Fruit fly (Drosophila melanogaster) whole organism, embryonic: ENCODE data around the gene CG15145.
A peak's percentile ranks its signal among the peaks of the same experiment; 100 is the strongest.

Source experiments
- Abd-B ChIP-seq: fragments of 200-800 bp; sonication (Bioruptor generic); optimal IDR thresholded peaks from 2 replicates; lab custom pipeline; 2018; ENCODE audit warnings: missing biosample characterization, mild to moderate bottlenecking, missing genetic modification characterization, moderate library complexity
- Adf1 ChIP-seq: fragments of 200-800 bp; sonication (Bioruptor generic); IDR thresholded peaks from 2 replicates; pipeline ENCODE4 v1.3.6; 2022; ENCODE audit warnings: missing biosample characterization, missing genetic modification characterization
- BEAF-32 ChIP-seq: fragments of 200-800 bp; sonication (Bioruptor generic); optimal IDR thresholded peaks from 3 replicates; lab custom pipeline; 2017; ENCODE audit warnings: missing biosample characterization, missing genetic modification characterization, mild to moderate bottlenecking, moderate library complexity, missing genetic modification reagents
- Blimp-1 ChIP-seq: fragments of 200-800 bp; sonication (Bioruptor generic); optimal IDR thresholded peaks from 3 replicates; lab custom pipeline; 2018; ENCODE audit warnings: missing biosample characterization, missing genetic modification characterization, mild to moderate bottlenecking, moderate library complexity, missing genetic modification reagents
- CG10321 ChIP-seq: fragments of 200-800 bp; sonication (Bioruptor generic); IDR thresholded peaks from 2 replicates; pipeline ENCODE4 v1.3.6; 2022; ENCODE audit warnings: missing biosample characterization, missing genetic modification characterization
- CG13123 ChIP-seq: fragments of 200-800 bp; sonication (Bioruptor generic); optimal IDR thresholded peaks from 2 replicates; lab custom pipeline; 2016; ENCODE audit warnings: missing biosample characterization, missing genetic modification characterization
- CG13287 ChIP-seq: fragments of 200-800 bp; sonication (Bioruptor generic); IDR thresholded peaks from 2 replicates; pipeline ENCODE4 v1.3.6; 2022; ENCODE audit warnings: missing biosample characterization, missing genetic modification characterization; ENCODE audit not compliant: partially characterized antibody
- CG13894 ChIP-seq: fragments of 200-800 bp; sonication (Bioruptor generic); optimal IDR thresholded peaks from 3 replicates; lab custom pipeline; 2018; ENCODE audit warnings: missing biosample characterization, mild to moderate bottlenecking, missing genetic modification characterization, moderate library complexity
- CG15601 ChIP-seq: fragments of 200-800 bp; sonication (Bioruptor generic); optimal IDR thresholded peaks from 3 replicates; lab custom pipeline; 2019; ENCODE audit warnings: missing biosample characterization, mild to moderate bottlenecking, missing genetic modification characterization, moderate library complexity
- CG1647 ChIP-seq: fragments of 200-800 bp; sonication (Bioruptor generic); optimal IDR thresholded peaks from 3 replicates; lab custom pipeline; 2016; ENCODE audit warnings: missing biosample characterization, missing genetic modification characterization
- CG17568 ChIP-seq: fragments of 200-800 bp; sonication (Bioruptor generic); optimal IDR thresholded peaks from 2 replicates; lab custom pipeline; 2018; ENCODE audit warnings: missing biosample characterization, mild to moderate bottlenecking, missing genetic modification characterization, moderate library complexity
- CG18262 ChIP-seq: fragments of 200-800 bp; optimal IDR thresholded peaks from 3 replicates; lab custom pipeline; 2019; ENCODE audit warnings: missing biosample characterization, mild to moderate bottlenecking, missing genetic modification characterization, moderate library complexity
- CG3281 ChIP-seq: fragments of 200-800 bp; sonication (Bioruptor generic); optimal IDR thresholded peaks from 3 replicates; lab custom pipeline; 2017; ENCODE audit warnings: missing biosample characterization, mild to moderate bottlenecking, missing genetic modification characterization
- CG6689 ChIP-seq: fragments of 200-800 bp; sonication (Bioruptor generic); IDR thresholded peaks from 2 replicates; pipeline ENCODE4 v1.3.6; 2022; ENCODE audit warnings: missing biosample characterization, missing genetic modification characterization
- CG7987 ChIP-seq: fragments of 200-800 bp; sonication (Bioruptor generic); optimal IDR thresholded peaks from 2 replicates; lab custom pipeline; 2018; ENCODE audit warnings: missing biosample characterization, mild to moderate bottlenecking, missing genetic modification characterization, moderate library complexity
- CG8290 ChIP-seq, 3 experiments: fragments of 200-800 bp; sonication (Bioruptor generic); optimal IDR thresholded peaks; 2 replicates each; lab custom pipeline; 2016 to 2019; ENCODE audit warnings: missing biosample characterization in 3 of 3, missing genetic modification characterization in 3 of 3, mild to moderate bottlenecking in 2 of 3, moderate library complexity in 1 of 3
- CG8388 ChIP-seq: fragments of 200-800 bp; sonication (Bioruptor generic); optimal IDR thresholded peaks from 2 replicates; lab custom pipeline; 2019; ENCODE audit warnings: missing biosample characterization, mild to moderate bottlenecking, missing genetic modification characterization, moderate library complexity
- CG8478 ChIP-seq: fragments of >200 bp; optimal IDR thresholded peaks from 2 replicates; lab custom pipeline; 2018
- CG9437 ChIP-seq: fragments of 200-800 bp; sonication (Bioruptor generic); optimal IDR thresholded peaks from 2 replicates; lab custom pipeline; 2018; ENCODE audit warnings: missing biosample characterization, mild to moderate bottlenecking, missing genetic modification characterization
- Drgx ChIP-seq: fragments of 200-800 bp; sonication (Bioruptor generic); IDR thresholded peaks from 2 replicates; pipeline ENCODE4 v1.3.6; 2022; ENCODE audit warnings: missing biosample characterization, missing genetic modification characterization
- ERR ChIP-seq: fragments of 200-800 bp; sonication (Bioruptor generic); optimal IDR thresholded peaks from 2 replicates; lab custom pipeline; 2016; ENCODE audit warnings: missing biosample characterization, missing genetic modification characterization
- Elba2 ChIP-seq: fragments of 200-800 bp; sonication (Bioruptor generic); optimal IDR thresholded peaks from 3 replicates; lab custom pipeline; 2016; ENCODE audit warnings: missing biosample characterization, missing genetic modification characterization
- Hand ChIP-seq: fragments of 200-800 bp; sonication (Bioruptor generic); optimal IDR thresholded peaks from 2 replicates; lab custom pipeline; 2017; ENCODE audit warnings: mild to moderate bottlenecking, missing biosample characterization, missing genetic modification reagents, missing genetic modification characterization
- Lhr ChIP-seq: fragments of 200-800 bp; sonication (Bioruptor generic); optimal IDR thresholded peaks from 3 replicates; lab custom pipeline; 2017; ENCODE audit warnings: mild to moderate bottlenecking, missing biosample characterization, missing genetic modification reagents, missing genetic modification characterization
- MBD-R2 ChIP-seq: fragments of 200-800 bp; sonication (Bioruptor generic); IDR thresholded peaks from 2 replicates; pipeline ENCODE4 v1.3.6; 2022; ENCODE audit warnings: missing biosample characterization, missing genetic modification characterization
- Myb ChIP-seq: fragments of 200-800 bp; sonication (Bioruptor generic); optimal IDR thresholded peaks from 2 replicates; lab custom pipeline; 2016; ENCODE audit warnings: missing biosample characterization, missing genetic modification characterization
- Nf-YC ChIP-seq: fragments of 200-800 bp; optimal IDR thresholded peaks from 3 replicates; lab custom pipeline; 2019; ENCODE audit warnings: missing biosample characterization, mild to moderate bottlenecking, missing genetic modification characterization, moderate library complexity
- Sox100B ChIP-seq: fragments of 200-800 bp; sonication (Bioruptor generic); optimal IDR thresholded peaks from 3 replicates; lab custom pipeline; 2018; ENCODE audit warnings: missing biosample characterization, mild to moderate bottlenecking, missing genetic modification characterization
- ac ChIP-seq: fragments of 200-800 bp; sonication (Bioruptor generic); optimal IDR thresholded peaks from 3 replicates; lab custom pipeline; 2017; ENCODE audit warnings: missing biosample characterization, mild to moderate bottlenecking, missing genetic modification characterization
- bbx ChIP-seq: fragments of 200-800 bp; sonication (Bioruptor generic); IDR thresholded peaks from 2 replicates; pipeline ENCODE4 v1.3.6; 2022; ENCODE audit warnings: missing biosample characterization, missing genetic modification characterization; ENCODE audit not compliant: partially characterized antibody
- bsh ChIP-seq, 2 experiments: fragments of 200-800 bp; sonication (Bioruptor generic); optimal IDR thresholded peaks; 2 replicates each; lab custom pipeline; 2017 to 2018; ENCODE audit warnings: mild to moderate bottlenecking in 2 of 2, missing biosample characterization in 2 of 2, missing genetic modification characterization in 2 of 2, moderate library complexity in 1 of 2
- caup ChIP-seq: fragments of 200-800 bp; sonication (Bioruptor generic); optimal IDR thresholded peaks from 3 replicates; lab custom pipeline; 2017; ENCODE audit warnings: missing biosample characterization, mild to moderate bottlenecking, missing genetic modification characterization, moderate library complexity; ENCODE audit not compliant: severe bottlenecking
- croc ChIP-seq: fragments of 200-800 bp; sonication (Bioruptor generic); conservative IDR thresholded peaks from 3 replicates; pipeline ENCODE4 v1.3.6; 2022; ENCODE audit warnings: missing biosample characterization, missing genetic modification characterization
- cwo ChIP-seq: fragments of 200-800 bp; sonication (Bioruptor generic); optimal IDR thresholded peaks from 3 replicates; lab custom pipeline; 2017; ENCODE audit warnings: missing biosample characterization, missing genetic modification characterization, mild to moderate bottlenecking, moderate library complexity, missing genetic modification reagents
- dpn ChIP-seq, 2 experiments: fragments of 200-800 bp; sonication (Bioruptor generic); optimal IDR thresholded peaks; 3 replicates each; lab custom pipeline; 2016; ENCODE audit warnings: missing biosample characterization in 2 of 2, missing genetic modification characterization in 2 of 2
- gem ChIP-seq: fragments of 200-800 bp; sonication (Bioruptor generic); optimal IDR thresholded peaks from 2 replicates; lab custom pipeline; 2019; ENCODE audit warnings: missing biosample characterization, mild to moderate bottlenecking, missing genetic modification characterization, moderate library complexity
- hkb ChIP-seq, 2 experiments: fragments of 200-800 bp in 1 of 2; fragments of >200 bp in 1 of 2; sonication (Bioruptor generic) in 1 of 2; IDR thresholded peaks in 1 of 2; optimal IDR thresholded peaks in 1 of 2; 2 replicates each; pipeline versions ENCODE4 v1.3.6 to Lab custom; 2017 to 2022; ENCODE audit warnings: missing biosample characterization in 1 of 2, missing genetic modification characterization in 1 of 2
- jumu ChIP-seq: fragments of 200-800 bp; sonication (Bioruptor generic); optimal IDR thresholded peaks from 3 replicates; lab custom pipeline; 2016; ENCODE audit warnings: missing biosample characterization, missing genetic modification characterization
- kah ChIP-seq: fragments of 200-800 bp; sonication (Bioruptor generic); optimal IDR thresholded peaks from 2 replicates; lab custom pipeline; 2018; ENCODE audit warnings: missing biosample characterization, mild to moderate bottlenecking, missing genetic modification characterization
- knrl ChIP-seq: fragments of 200-800 bp; sonication (Bioruptor generic); IDR thresholded peaks from 3 replicates; pipeline ENCODE4 v1.3.6; 2022; ENCODE audit warnings: missing biosample characterization, missing genetic modification characterization; ENCODE audit not compliant: partially characterized antibody
- lola ChIP-seq, 3 experiments: fragments of >200 bp in 2 of 3; fragments of 200-800 bp in 1 of 3; sonication (Bioruptor generic) in 1 of 3; optimal IDR thresholded peaks; 2 replicates each; lab custom pipeline; 2017 to 2019; ENCODE audit warnings: missing biosample characterization in 3 of 3, missing genetic modification characterization in 3 of 3, mild to moderate bottlenecking in 1 of 3, moderate library complexity in 1 of 3
- mam ChIP-seq: fragments of 200-800 bp; sonication (Bioruptor generic); optimal IDR thresholded peaks from 3 replicates; lab custom pipeline; 2016; ENCODE audit warnings: missing biosample characterization, missing genetic modification characterization
- mirr ChIP-seq: fragments of 200-800 bp; sonication (Bioruptor generic); optimal IDR thresholded peaks from 3 replicates; lab custom pipeline; 2018; ENCODE audit warnings: missing biosample characterization, mild to moderate bottlenecking, missing genetic modification characterization
- sens ChIP-seq: fragments of 200-800 bp; sonication (Bioruptor generic); peaks from one replicate; lab custom pipeline; 2016; ENCODE audit warnings: missing biosample characterization, missing genetic modification characterization
- sisA ChIP-seq: fragments of 200-800 bp; sonication (Bioruptor generic); IDR thresholded peaks from 2 replicates; pipeline ENCODE4 v1.3.6; 2022; ENCODE audit warnings: missing biosample characterization, missing genetic modification characterization
- tll ChIP-seq, 2 experiments: fragments of 200-800 bp in 1 of 2; fragments of >200 bp in 1 of 2; sonication (Bioruptor generic) in 1 of 2; optimal IDR thresholded peaks; 2 replicates each; lab custom pipeline; 2017 to 2019; ENCODE audit warnings: missing biosample characterization in 2 of 2, missing genetic modification characterization in 2 of 2, mild to moderate bottlenecking in 1 of 2, moderate library complexity in 1 of 2
- ttk ChIP-seq: fragments of 200-800 bp; sonication (Bioruptor generic); IDR thresholded peaks from 2 replicates; pipeline ENCODE4 v2.1.2; 2022; ENCODE audit warnings: missing biosample characterization, missing genetic modification characterization

The CG15145 gene

DNA sequence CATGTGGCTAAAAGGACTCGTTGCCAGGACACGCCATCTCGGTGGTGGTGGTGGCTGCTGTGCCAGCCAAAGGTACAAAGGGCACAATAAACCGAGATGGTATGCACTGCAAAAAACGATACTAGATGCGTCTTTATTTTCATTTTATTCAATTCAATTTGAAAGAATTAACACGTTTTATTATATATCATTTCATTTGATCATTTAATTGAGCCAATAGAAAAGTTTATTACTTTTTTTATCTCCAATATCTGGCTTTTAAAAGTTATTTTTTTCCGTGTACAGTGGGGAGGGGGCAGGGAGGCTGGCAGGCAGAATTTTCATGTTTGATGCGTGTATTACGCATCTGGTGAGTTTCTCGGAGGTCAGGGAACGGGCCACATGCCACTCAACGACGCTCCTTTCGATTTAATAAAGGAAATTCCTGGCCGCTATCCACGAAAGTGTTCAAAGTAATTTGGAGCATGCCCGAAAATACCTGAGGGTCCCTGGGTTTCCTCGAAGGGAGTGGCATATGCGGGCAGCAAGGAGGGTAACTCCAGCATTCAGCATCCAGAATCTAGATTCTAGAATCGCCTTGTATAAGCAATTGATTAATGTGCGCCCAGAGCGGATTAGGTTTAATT, 17.8 kb downstream of the CG15145 start (continued):
- no peak for TF ChIP-seq CG8290 (GFP tag; optimal IDR thresholded peaks at IDR 0.05; lab: Kevin White, UChicago)
- TF ChIP-seq CG8290 (tag; optimal IDR thresholded peaks at IDR 0.05; lab: Kevin White, UChicago) = peak in 1 of 2 experiments; percentile 28
- peak; percentile 86 for TF ChIP-seq ttk (GFP tag; lab: Robert Waterston, UW)
- TF ChIP-seq Sox100B (GFP tag; lab: Kevin White, UChicago) = peak; percentile 85
- TF ChIP-seq CG17568 = no peak
- TF ChIP-seq Blimp-1 (GFP tag; lab: Kevin White, UChicago) = peak; percentile 90
- peak; percentile 89 for TF ChIP-seq CG8388
- TF ChIP-seq CG3281 = peak; percentile 81
- TF ChIP-seq CG13287 (GFP tag; lab: Robert Waterston, UW) = no peak
- peak; percentile 44; the same call in 1 of the 2 replicates for TF ChIP-seq Adf1 (GFP tag; lab: Robert Waterston, UW)
- no peak for TF ChIP-seq CG13123 (GFP tag; lab: Kevin White, UChicago)
- TF ChIP-seq CG13894 (tag; lab: Kevin White, UChicago) = peak; percentile 85
- TF ChIP-seq Hand = peak; percentile 83
- TF ChIP-seq dpn (GFP tag; optimal IDR thresholded peaks at IDR 0.05; lab: Kevin White, UChicago) = no peak
- TF ChIP-seq tll (GFP tag; optimal IDR thresholded peaks at IDR 0.05; lab: Kevin White, UChicago) = peak in 1 of 2 experiments; percentile 45
- peak; percentile 50 for TF ChIP-seq mirr
- TF ChIP-seq mam (GFP tag; lab: Kevin White, UChicago) = peak; percentile 67
- TF ChIP-seq CG1647 (GFP tag; lab: Kevin White, UChicago) = peak; percentile 58
- TF ChIP-seq bsh (GFP tag; optimal IDR thresholded peaks at IDR 0.05; lab: Kevin White, UChicago) = peak in 1 of 2 experiments; percentile 95
- TF ChIP-seq ERR (GFP tag; lab: Kevin White, UChicago) = peak; percentile 72
- TF ChIP-seq CG18262 = peak; percentile 95
- TF ChIP-seq CG8478 (lab: Kevin White, UChicago) = no peak
- peak; percentile 84 for TF ChIP-seq caup (GFP tag; lab: Kevin White, UChicago)
- TF ChIP-seq sens (GFP tag; lab: Kevin White, UChicago) = peak; percentile 98
- peak; percentile 83 for TF ChIP-seq cwo (GFP tag; lab: Kevin White, UChicago)
- TF ChIP-seq CG10321 (GFP tag; lab: Robert Waterston, UW) = peak; percentile 67
- peak; percentile 56; the same call in 1 of the 2 replicates for TF ChIP-seq MBD-R2
- peak in 1 of 3 experiments; percentile 94 for TF ChIP-seq lola (GFP tag; optimal IDR thresholded peaks at IDR 0.05; lab: Kevin White, UChicago)
- TF ChIP-seq hkb (optimal IDR thresholded peaks at IDR 0.05; lab: Kevin White, UChicago) = no peak
- peak; percentile 89 for TF ChIP-seq hkb (GFP tag; IDR thresholded peaks at IDR 0.05; lab: Robert Waterston, UW)
- no peak for TF ChIP-seq Myb (GFP tag; lab: Kevin White, UChicago)
- no peak for TF ChIP-seq Drgx (GFP tag; lab: Robert Waterston, UW)
- no peak for TF ChIP-seq bbx
- TF ChIP-seq CG6689 (GFP tag; lab: Robert Waterston, UW) = peak; percentile 90
- peak; percentile 79 for TF ChIP-seq kah (GFP tag; lab: Kevin White, UChicago)
- peak; percentile 82 for TF ChIP-seq Abd-B (GFP tag; lab: Kevin White, UChicago)
- no peak for TF ChIP-seq BEAF-32 (GFP tag; lab: Kevin White, UChicago)
- no peak for TF ChIP-seq knrl (GFP tag; lab: Robert Waterston, UW)
- peak; percentile 91 for TF ChIP-seq CG15601 (tag; lab: Kevin White, UChicago)
- TF ChIP-seq croc (GFP tag; lab: Robert Waterston, UW) = peak; percentile 91
- peak; percentile 24 for TF ChIP-seq Elba2
- peak; percentile 79 for TF ChIP-seq Nf-YC
- peak; percentile 46 for TF ChIP-seq CG7987 (GFP tag; lab: Kevin White, UChicago)
- TF ChIP-seq Lhr (GFP tag; lab: Kevin White, UChicago) = peak; percentile 69
- peak; percentile 72 for TF ChIP-seq CG9437 (GFP tag; lab: Kevin White, UChicago)
- TF ChIP-seq ac (GFP tag; lab: Kevin White, UChicago) = peak; percentile 75
- peak; percentile 83 for TF ChIP-seq sisA (GFP tag; lab: Robert Waterston, UW)
- TF ChIP-seq jumu (GFP tag; lab: Kevin White, UChicago) = peak; percentile 72
- peak; percentile 94 for TF ChIP-seq gem (tag; lab: Kevin White, UChicago)
